Worm (Caenorhabditis elegans): ENCODE data around the gene srsy-2.

DNA sequence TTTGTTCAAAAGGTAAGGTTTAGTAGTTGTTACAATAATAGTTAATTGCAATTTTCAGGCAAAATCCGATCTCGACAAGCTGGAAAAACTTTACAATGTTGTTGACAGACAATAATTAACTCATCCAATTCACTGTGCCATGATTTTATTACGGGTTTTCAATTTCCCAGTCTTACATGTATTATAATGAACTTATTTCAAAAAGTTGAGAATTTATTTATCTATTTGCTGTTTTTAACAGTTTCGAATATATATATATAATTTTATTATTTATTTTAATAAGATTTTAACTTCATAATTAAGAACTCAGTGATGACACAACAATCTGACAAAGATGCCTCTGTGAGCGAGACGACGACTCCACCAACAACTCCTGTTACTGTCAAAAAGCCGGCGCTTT is 19.2 kb upstream of the srsy-2 start, which contains the start of gene lelo-1:
- TF ChIP-seq pqm-1 (tag; optimal IDR thresholded peaks at IDR 0.05) (no peak), fkh-10 (GFP tag; optimal IDR thresholded peaks at IDR 0.05) (no peak), fos-1 (tag; optimal IDR thresholded peaks at IDR 0.05) (no peak), pha-4 (GFP tag; IDR thresholded peaks at IDR 0.05) (no peak), pha-4 (tag; optimal IDR thresholded peaks at IDR 0.05) (no peak), lin-15B (tag; optimal IDR thresholded peaks at IDR 0.05) (no peak), unc-130 (GFP tag; optimal IDR thresholded peaks at IDR 0.05) (no peak), dmd-8 (GFP tag; IDR thresholded peaks at IDR 0.05) (no peak), lin-13 (GFP tag; optimal IDR thresholded peaks at IDR 0.05) (no peak), aha-1 (tag) (no peak), ama-1 (optimal IDR thresholded peaks at IDR 0.05) (no peak), nhr-77 (tag; optimal IDR thresholded peaks at IDR 0.05) (no peak), ZK337.2 (GFP tag; IDR thresholded peaks at IDR 0.05) (no peak), spr-1 (tag; optimal IDR thresholded peaks at IDR 0.05) (no peak)
